Worm (Caenorhabditis elegans): ENCODE measurements around the gene F13D12.8.
A peak's percentile ranks its signal among the peaks of the same experiment; 100 is the strongest.

The F13D12.8 gene

DNA sequence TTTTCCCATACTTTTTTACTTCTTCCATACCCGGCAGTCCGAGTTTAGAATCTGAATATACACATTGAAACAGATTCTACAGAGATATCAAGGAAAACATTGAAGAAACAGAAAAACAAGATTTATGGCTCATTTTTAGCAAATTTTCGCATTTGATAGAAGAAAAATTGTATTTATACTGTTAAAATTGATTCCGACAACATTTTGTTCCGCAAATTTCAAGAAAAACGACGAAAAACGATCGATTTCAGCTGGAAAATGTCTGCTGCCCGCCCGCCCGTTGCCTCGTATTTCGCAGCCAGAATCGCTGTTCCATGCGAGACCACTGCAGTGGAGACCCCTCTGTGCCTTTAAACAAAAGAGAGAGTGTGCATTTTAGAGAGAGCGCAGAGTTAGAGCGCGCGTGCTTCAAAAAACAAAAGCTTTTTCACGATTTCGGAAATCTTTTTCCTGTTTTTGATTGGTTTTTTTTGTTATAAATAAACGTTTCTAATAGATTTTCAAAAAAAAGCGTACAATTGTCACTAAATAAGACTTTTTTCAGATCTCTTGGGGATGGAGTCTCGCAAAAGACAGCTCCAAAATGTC lies 45.6 kb upstream of the F13D12.8 start, which contains the start of the genes patr-1 and dna-2 (continued):
- TF ChIP-seq Y105C5A.15 (GFP tag; IDR thresholded peaks at IDR 0.05) (no peak), zip-2 (tag; optimal IDR thresholded peaks at IDR 0.05) (no peak), Y75B8A.6 (GFP tag; IDR thresholded peaks at IDR 0.05) (no peak), Y5F2A.4 (GFP tag; optimal IDR thresholded peaks at IDR 0.05) (no peak), nhr-42 (GFP tag; IDR thresholded peaks at IDR 0.05) (peak; percentile 19; the same call in 1 of the 2 replicates), hlh-30 (tag; optimal IDR thresholded peaks at IDR 0.05; ENCODE audit: insufficient read depth) (peak; percentile 64), php-3 (GFP tag; IDR thresholded peaks at IDR 0.05) (no peak), unc-39 (tag; optimal IDR thresholded peaks at IDR 0.05) (no peak), lim-7 (GFP tag; IDR thresholded peaks at IDR 0.05) (no peak), nhr-237 (tag; optimal IDR thresholded peaks at IDR 0.05) (no peak), mes-2 (tag; optimal IDR thresholded peaks at IDR 0.05; ENCODE audit: poor library complexity, severe bottlenecking) (peak; percentile 74), dmd-9 (GFP tag; IDR thresholded peaks at IDR 0.05) (no peak), F37D6.2 (tag; optimal IDR thresholded peaks at IDR 0.05) (no peak), attf-4 (tag; optimal IDR thresholded peaks at IDR 0.05) (no peak), lir-3 (tag; optimal IDR thresholded peaks at IDR 0.05) (no peak), snpc-4 (tag; optimal IDR thresholded peaks at IDR 0.05) (no peak), lin-13 (GFP tag; optimal IDR thresholded peaks at IDR 0.05) (peak; percentile 31), ces-1 (GFP tag; optimal IDR thresholded peaks at IDR 0.05) (no peak), mxl-3 (GFP tag; optimal IDR thresholded peaks at IDR 0.05) (no peak), snpc-1.2 (GFP tag; IDR thresholded peaks at IDR 0.05) (no peak), aly-2 (tag; optimal IDR thresholded peaks at IDR 0.05) (no peak), egl-27 (tag; optimal IDR thresholded peaks at IDR 0.05) (no peak), spr-1 (tag; optimal IDR thresholded peaks at IDR 0.05) (no peak), dve-1 (tag; optimal IDR thresholded peaks at IDR 0.05; ENCODE audit: insufficient read depth) (peak; percentile 37), nhr-28 (tag; optimal IDR thresholded peaks at IDR 0.05) (peak; percentile 28), daf-19 (GFP tag; conservative IDR thresholded peaks at IDR 0.05) (no peak), zfp-2 (tag; optimal IDR thresholded peaks at IDR 0.05) (no peak), zag-1 (tag; optimal IDR thresholded peaks at IDR 0.05) (no peak), lin-1 (GFP tag; IDR thresholded peaks at IDR 0.05) (no peak), unc-130 (GFP tag; optimal IDR thresholded peaks at IDR 0.05) (peak; percentile 37), nhr-77 (tag; optimal IDR thresholded peaks at IDR 0.05) (no peak), daf-12 (tag; optimal IDR thresholded peaks at IDR 0.05) (no peak), hlh-11 (tag; optimal IDR thresholded peaks at IDR 0.05) (peak; percentile 59), F26F4.8 (GFP tag; conservative IDR thresholded peaks at IDR 0.05) (no peak), hmg-1.1 (GFP tag; IDR thresholded peaks at IDR 0.05) (peak; percentile 64; the same call in 1 of the 2 replicates), lin-39 (tag; optimal IDR thresholded peaks at IDR 0.05) (no peak), dmd-8 (GFP tag; IDR thresholded peaks at IDR 0.05) (no peak), Y48G9A.11 (GFP tag; IDR thresholded peaks at IDR 0.05) (no peak), lin-29 (GFP tag; IDR thresholded peaks at IDR 0.05) (no peak), nhr-48 (tag; optimal IDR thresholded peaks at IDR 0.05) (no peak), ceh-32 (tag; optimal IDR thresholded peaks at IDR 0.05; ENCODE audit: poor library complexity) (no peak), set-16 (GFP tag; IDR thresholded peaks at IDR 0.05) (0 out of 2 replicates have a peak, but pooled peaks have one; percentile 6), ceh-82 (tag; optimal IDR thresholded peaks at IDR 0.05) (no peak), lin-38 (GFP tag; IDR thresholded peaks at IDR 0.05) (peak; percentile 65), hif-1 (tag; optimal IDR thresholded peaks at IDR 0.05) (peak in 1 of 2 experiments; percentile 32), spr-3 (GFP tag; optimal IDR thresholded peaks at IDR 0.05) (no peak), fkh-10 (GFP tag; optimal IDR thresholded peaks at IDR 0.05) (no peak), nhr-11 (tag; optimal IDR thresholded peaks at IDR 0.05) (peak; percentile 30), unc-62 (GFP tag; optimal IDR thresholded peaks at IDR 0.05 in 1 of 2) (peak in 1 of 2 experiments; percentile 59), unc-62 (tag; optimal IDR thresholded peaks at IDR 0.05) (no peak), sdz-12 (GFP tag; optimal IDR thresholded peaks at IDR 0.05) (no peak), madf-9 (GFP tag; conservative IDR thresholded peaks at IDR 0.05) (no peak)

All from whole organism, L4 larva.